Worm (Caenorhabditis elegans) whole organism, young adult: ENCODE data around the gene sfxn-5.

Experiments used
- F49E8.2 ChIP-seq: sonication (generic microtip); optimal IDR thresholded peaks from 3 replicates; lab custom pipeline; 2017; ENCODE audit warnings: missing genetic modification characterization, mild to moderate bottlenecking, missing compliant biosample characterization, antibody characterized with exemption, moderate library complexity; ENCODE audit not compliant: insufficient read depth
- Y53F4B.3 ChIP-seq: fragments of 200-800 bp; sonication (Bioruptor generic); IDR thresholded peaks from 2 replicates; pipeline ENCODE4 v1.3.6; 2022; ENCODE audit warnings: missing genetic modification reagents, missing genetic modification characterization, missing compliant biosample characterization
- Y53G8AR.9 ChIP-seq: fragments of 200-800 bp; sonication (Bioruptor generic); conservative IDR thresholded peaks from 2 replicates; pipeline ENCODE4 v1.3.6; 2022; ENCODE audit warnings: missing genetic modification reagents, missing genetic modification characterization, missing compliant biosample characterization
- ama-1 ChIP-seq, 3 experiments: fragments of 150-350 bp in 1 of 3; sonication (generic microtip) in 2 of 3; optimal IDR thresholded peaks; 2 replicates each; lab custom pipeline; 2014 to 2018; ENCODE audit warnings: missing biosample characterization in 2 of 3, missing genetic modification characterization in 2 of 3, missing genetic modification reagents in 2 of 3
- ceh-79 ChIP-seq: sonication (generic microtip); optimal IDR thresholded peaks from 2 replicates; lab custom pipeline; 2017; ENCODE audit warnings: mild to moderate bottlenecking, missing genetic modification characterization, missing compliant biosample characterization
- die-1 ChIP-seq: sonication (generic microtip); optimal IDR thresholded peaks from 2 replicates; lab custom pipeline; 2016; ENCODE audit warnings: missing genotype, mild to moderate bottlenecking, missing genetic modification characterization, missing compliant biosample characterization
- lin-40 ChIP-seq: sonication (generic microtip); optimal IDR thresholded peaks from 2 replicates; lab custom pipeline; 2016; ENCODE audit warnings: missing genetic modification characterization, mild to moderate bottlenecking, missing compliant biosample characterization, missing genotype, missing genetic modification reagents
- pha-4 ChIP-seq: fragments of 150-350 bp; sonication (generic microtip); optimal IDR thresholded peaks from 2 replicates; lab custom pipeline; 2014; ENCODE audit warnings: missing biosample characterization, missing genetic modification reagents, missing genetic modification characterization
- somi-1 ChIP-seq: fragments of 200-800 bp; sonication (Bioruptor generic); optimal IDR thresholded peaks from 2 replicates; lab custom pipeline; 2018; ENCODE audit warnings: mild to moderate bottlenecking, missing genetic modification characterization, missing compliant biosample characterization
- unc-62 ChIP-seq: fragments of 150-350 bp; optimal IDR thresholded peaks from 2 replicates; lab custom pipeline; 2014; ENCODE audit warnings: missing biosample characterization, missing genetic modification reagents, missing genetic modification characterization

DNA sequence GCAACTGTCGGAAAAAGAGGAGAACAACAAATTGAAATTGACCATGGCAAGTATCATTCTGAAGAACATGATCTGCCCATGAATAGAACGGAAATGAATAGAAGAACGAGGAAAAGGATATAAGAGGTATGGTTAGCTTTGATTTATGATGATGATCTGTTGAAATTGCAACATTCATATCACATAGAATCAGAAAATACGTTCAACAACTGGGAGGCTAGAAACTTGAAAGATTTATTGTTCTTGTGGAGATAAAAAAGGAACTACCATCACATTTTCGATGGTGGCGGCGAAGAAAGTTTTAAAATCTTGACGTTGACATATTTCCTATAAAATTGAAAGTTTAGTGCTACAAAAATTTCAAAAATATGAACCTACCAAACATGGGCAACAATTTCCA lies 11.6 kb downstream of the sfxn-5 start:
- TF ChIP-seq pha-4 (tag; lab: Kevin White, UChicago), result no peak
- TF ChIP-seq Y53F4B.3, result no peak
- no peak for TF ChIP-seq F49E8.2 (tag; lab: Kevin White, UChicago)
- no peak for TF ChIP-seq die-1 (tag; lab: Kevin White, UChicago)
- no peak for TF ChIP-seq somi-1 (GFP tag; lab: Kevin White, UChicago)
- TF ChIP-seq unc-62 (GFP tag; lab: Kevin White, UChicago), result no peak
- no peak for TF ChIP-seq ceh-79 (tag; lab: Kevin White, UChicago)
- TF ChIP-seq lin-40 (tag; lab: Kevin White, UChicago), result no peak
- no peak for TF ChIP-seq Y53G8AR.9 (GFP tag; lab: Robert Waterston, UW)
- TF ChIP-seq ama-1 (optimal IDR thresholded peaks at IDR 0.05; lab: Kevin White, UChicago), result no peak
- TF ChIP-seq ama-1 (GFP tag; optimal IDR thresholded peaks at IDR 0.05; lab: Kevin White, UChicago), result no peak
